Worm (Caenorhabditis elegans): ENCODE data around the gene F58F12.2.

DNA sequence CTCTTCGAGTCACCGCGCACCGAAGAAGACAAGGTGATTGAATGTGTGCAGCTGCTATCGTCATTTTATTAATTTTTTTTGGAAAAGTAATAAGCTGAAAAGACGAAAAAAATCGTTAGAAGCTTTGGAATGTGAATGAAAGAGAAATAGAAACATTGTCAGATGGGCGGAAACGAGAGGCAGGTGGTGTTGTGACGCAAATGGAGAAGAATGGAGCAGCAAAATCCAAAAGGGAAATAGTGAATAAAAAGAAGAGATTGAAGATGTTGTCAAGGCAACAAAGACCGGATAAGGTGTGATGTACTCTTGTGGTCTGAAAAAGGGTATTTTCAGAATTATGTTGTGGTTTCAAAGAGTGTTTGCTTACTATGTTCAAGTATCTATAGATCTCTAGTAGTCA is 45.4 kb downstream of the F58F12.2 start:
- TF ChIP-seq rnt-1 (tag; optimal IDR thresholded peaks at IDR 0.05) (no peak), sox-4 (tag; optimal IDR thresholded peaks at IDR 0.05) (no peak), hlh-30 (tag; optimal IDR thresholded peaks at IDR 0.05; ENCODE audit: insufficient read depth) (no peak), dmd-4 (tag; optimal IDR thresholded peaks at IDR 0.05; ENCODE audit: borderline replicate concordance) (no peak), unc-55 (GFP tag; optimal IDR thresholded peaks at IDR 0.05) (no peak), ttx-3 (tag; optimal IDR thresholded peaks at IDR 0.05) (no peak), ceh-14 (tag; optimal IDR thresholded peaks at IDR 0.05) (no peak), tbx-7 (tag; optimal IDR thresholded peaks at IDR 0.05) (no peak), fkh-10 (GFP tag; optimal IDR thresholded peaks at IDR 0.05) (no peak), ceh-31 (tag; optimal IDR thresholded peaks at IDR 0.05) (no peak)

All from whole organism, late embryonic.